Fruit fly (Drosophila melanogaster): ENCODE data around the gene Ran.

The Ran gene

dm6 chrX:11108845-11109450 lies 39.6 kb downstream of the Ran start (continued):
- peak; percentile 92 for TF ChIP-seq grau (tag; optimal IDR thresholded peaks at IDR 0.05)
- no peak for TF ChIP-seq pan (optimal IDR thresholded peaks at IDR 0.05)
- peak in 1 of 2 experiments; percentile 56 for TF ChIP-seq pan (GFP tag; optimal IDR thresholded peaks at IDR 0.05 in 1 of 2, IDR thresholded peaks at IDR 0.05 in 1 of 2)
- no peak for TF ChIP-seq nmo (GFP tag; optimal IDR thresholded peaks at IDR 0.05)
- no peak for TF ChIP-seq CG9609 (GFP tag; optimal IDR thresholded peaks at IDR 0.05)
- no peak for TF ChIP-seq CG33213 (GFP tag; optimal IDR thresholded peaks at IDR 0.05)
- TF ChIP-seq CG9817 (tag; optimal IDR thresholded peaks at IDR 0.05), result peak; percentile 6
- TF ChIP-seq crol (GFP tag; IDR thresholded peaks at IDR 0.05), result 0 out of 2 replicates have a peak, but pooled peaks have one; percentile 16
- no peak for TF ChIP-seq Asciz (GFP tag; optimal IDR thresholded peaks at IDR 0.05)
- TF ChIP-seq CG6683 (GFP tag; optimal IDR thresholded peaks at IDR 0.05), result no peak
- no peak for TF ChIP-seq ara (GFP tag; IDR thresholded peaks at IDR 0.05)
- no peak for TF ChIP-seq seq (GFP tag; IDR thresholded peaks at IDR 0.05)
- TF ChIP-seq ind (GFP tag; optimal IDR thresholded peaks at IDR 0.05), result peak; percentile 22
- TF ChIP-seq vvl (GFP tag; IDR thresholded peaks at IDR 0.05), result peak; percentile 36; the same call in 1 of the 2 replicates
- no peak for TF ChIP-seq CG34376 (GFP tag; optimal IDR thresholded peaks at IDR 0.05)
- no peak for TF ChIP-seq Oli (tag; optimal IDR thresholded peaks at IDR 0.05)
- TF ChIP-seq Eip74EF (GFP tag; optimal IDR thresholded peaks at IDR 0.05), result no peak
- TF ChIP-seq sob (GFP tag; IDR thresholded peaks at IDR 0.05), result no peak
- no peak for TF ChIP-seq CG18619 (GFP tag; optimal IDR thresholded peaks at IDR 0.05)
- no peak for TF ChIP-seq CG7357 (GFP tag; IDR thresholded peaks at IDR 0.05)
- TF ChIP-seq CG6175 (GFP tag; IDR thresholded peaks at IDR 0.05), result no peak
- no peak for TF ChIP-seq CG5180 (GFP tag; optimal IDR thresholded peaks at IDR 0.05)
- TF ChIP-seq wek (GFP tag; optimal IDR thresholded peaks at IDR 0.05), result no peak
- no peak for TF ChIP-seq E2f1 (GFP tag; IDR thresholded peaks at IDR 0.05)
- TF ChIP-seq Six4 (GFP tag; optimal IDR thresholded peaks at IDR 0.05), result peak; percentile 25
- TF ChIP-seq CG14441 (GFP tag; IDR thresholded peaks at IDR 0.05), result peak; percentile 14; the same call in 1 of the 2 replicates
- TF ChIP-seq insv (GFP tag; optimal IDR thresholded peaks at IDR 0.05), result peak in 1 of 2 experiments; percentile 89
- peak; percentile 19; the same call in 1 of the 2 replicates for TF ChIP-seq CG14014 (GFP tag; IDR thresholded peaks at IDR 0.05)
- no peak for TF ChIP-seq cato (GFP tag; optimal IDR thresholded peaks at IDR 0.05; ENCODE audit: borderline replicate concordance)
- TF ChIP-seq Jarid2 (GFP tag; optimal IDR thresholded peaks at IDR 0.05), result no peak
- no peak for TF ChIP-seq CG11247 (GFP tag; IDR thresholded peaks at IDR 0.05)
- no peak for TF ChIP-seq kay (GFP tag; optimal IDR thresholded peaks at IDR 0.05)
- TF ChIP-seq CG2116 (GFP tag; optimal IDR thresholded peaks at IDR 0.05), result no peak
- TF ChIP-seq Dip3 (GFP tag; optimal IDR thresholded peaks at IDR 0.05), result no peak
- TF ChIP-seq CG12155 (GFP tag; optimal IDR thresholded peaks at IDR 0.05), result no peak
- no peak for TF ChIP-seq CG4707 (GFP tag; optimal IDR thresholded peaks at IDR 0.05)
- peak; percentile 98 for TF ChIP-seq CG31365 (tag; optimal IDR thresholded peaks at IDR 0.05)
- no peak for TF ChIP-seq Atf-2 (GFP tag; optimal IDR thresholded peaks at IDR 0.05)
- TF ChIP-seq br (optimal IDR thresholded peaks at IDR 0.05), result no peak
- TF ChIP-seq hb (GFP tag; IDR thresholded peaks at IDR 0.05; ENCODE audit: partially characterized antibody), result no peak
- no peak for TF ChIP-seq dimm (GFP tag; IDR thresholded peaks at IDR 0.05)
- TF ChIP-seq unc-4 (GFP tag; IDR thresholded peaks at IDR 0.05; ENCODE audit: partially characterized antibody), result no peak
- TF ChIP-seq lov (optimal IDR thresholded peaks at IDR 0.05), result no peak
- no peak for TF ChIP-seq lov (GFP tag; IDR thresholded peaks at IDR 0.05)
- no peak for TF ChIP-seq odd (GFP tag; optimal IDR thresholded peaks at IDR 0.05)
- no peak for TF ChIP-seq CG9727 (GFP tag; optimal IDR thresholded peaks at IDR 0.05)
- TF ChIP-seq CG32772 (GFP tag; IDR thresholded peaks at IDR 0.05), result no peak
- TF ChIP-seq hbn (GFP tag; IDR thresholded peaks at IDR 0.05; ENCODE audit: partially characterized antibody), result no peak
- no peak for TF ChIP-seq luna (GFP tag; optimal IDR thresholded peaks at IDR 0.05)
- TF ChIP-seq cwo (GFP tag; optimal IDR thresholded peaks at IDR 0.05), result peak; percentile 5
- no peak for TF ChIP-seq kah (GFP tag; optimal IDR thresholded peaks at IDR 0.05)

All from whole organism, embryonic.